Worm (Caenorhabditis elegans) whole organism, L1 larva: ENCODE data around the gene aars-1.
"Not testable (repeated sequence)": the region's sequence is repeated elsewhere in the genome, so short reads cannot be mapped to it uniquely, and the experiment has no call there.

Experiments used
- C16A3.4 ChIP-seq: fragments of 150-350 bp; optimal IDR thresholded peaks from 2 replicates; lab custom pipeline; 2014; ENCODE audit warnings: missing biosample characterization, missing genetic modification characterization
- C34B4.2 ChIP-seq: sonication (generic microtip); optimal IDR thresholded peaks from 2 replicates; lab custom pipeline; 2017; ENCODE audit warnings: mild to moderate bottlenecking, missing genetic modification characterization, missing compliant biosample characterization
- Y116A8C.19 ChIP-seq: sonication (generic microtip); optimal IDR thresholded peaks from 2 replicates; lab custom pipeline; 2016; ENCODE audit warnings: missing compliant biosample characterization, missing genetic modification characterization, borderline replicate concordance
- alr-1 ChIP-seq: fragments of 200-800 bp; sonication (Bioruptor generic); optimal IDR thresholded peaks from 2 replicates; lab custom pipeline; 2018; ENCODE audit warnings: borderline replicate concordance, mild to moderate bottlenecking, missing genetic modification characterization, missing compliant biosample characterization
- ama-1 ChIP-seq: fragments of 150-350 bp; optimal IDR thresholded peaks from 2 replicates; lab custom pipeline; 2014
- blmp-1 ChIP-seq: fragments of 150-350 bp; optimal IDR thresholded peaks from 2 replicates; lab custom pipeline; 2014; ENCODE audit warnings: missing biosample characterization, missing genetic modification characterization
- ceh-63 ChIP-seq: fragments of 200-800 bp; sonication (Bioruptor generic); optimal IDR thresholded peaks from 2 replicates; lab custom pipeline; 2018; ENCODE audit warnings: mild to moderate bottlenecking, missing genetic modification characterization, missing compliant biosample characterization
- ceh-8 ChIP-seq: fragments of 200-800 bp; sonication (Bioruptor generic); optimal IDR thresholded peaks from 2 replicates; lab custom pipeline; 2018; ENCODE audit warnings: mild to moderate bottlenecking, missing genetic modification characterization, moderate library complexity, missing compliant biosample characterization
- ceh-82 ChIP-seq, 3 experiments: fragments of 150-350 bp in 1 of 3; sonication (generic microtip) in 2 of 3; optimal IDR thresholded peaks; 2 replicates each; lab custom pipeline; 2014 to 2017; ENCODE audit warnings: missing biosample characterization in 3 of 3, missing genetic modification characterization in 3 of 3
- dpl-1 ChIP-seq, 3 experiments: fragments of 150-350 bp in 2 of 3; sonication (generic microtip) in 1 of 3; optimal IDR thresholded peaks; 2 replicates each; lab custom pipeline; 2014 to 2017; ENCODE audit warnings: missing biosample characterization in 3 of 3, missing genetic modification characterization in 3 of 3, missing genetic modification reagents in 3 of 3
- dsc-1 ChIP-seq: sonication (generic microtip); optimal IDR thresholded peaks from 2 replicates; lab custom pipeline; 2016; ENCODE audit warnings: mild to moderate bottlenecking, missing genetic modification characterization, missing compliant biosample characterization
- efl-1 ChIP-seq, 4 experiments: fragments of 150-350 bp; optimal IDR thresholded peaks in 3 of 4; peaks in 1 of 4; 1 replicate in 1 of 4; 2 replicates in 3 of 4; lab custom pipeline; 2014; ENCODE audit warnings: missing biosample characterization in 2 of 4, missing genetic modification characterization in 2 of 4, missing genetic modification reagents in 2 of 4
- efl-3 ChIP-seq: fragments of 200-800 bp; sonication (Bioruptor generic); optimal IDR thresholded peaks from 2 replicates; lab custom pipeline; 2018; ENCODE audit warnings: mild to moderate bottlenecking, missing genetic modification characterization, missing compliant biosample characterization
- egl-27 ChIP-seq, 2 experiments: fragments of 150-350 bp in 1 of 2; sonication (generic microtip); optimal IDR thresholded peaks; 3 replicates each; lab custom pipeline; 2017 to 2018; ENCODE audit warnings: missing biosample characterization in 2 of 2, missing genetic modification characterization in 2 of 2, missing genetic modification reagents in 2 of 2
- elt-2 ChIP-seq: sonication (generic microtip); optimal IDR thresholded peaks from 2 replicates; lab custom pipeline; 2016; ENCODE audit warnings: missing genetic modification characterization, mild to moderate bottlenecking, inconsistent platforms, missing compliant biosample characterization, missing genetic modification reagents
- fkh-10 ChIP-seq: sonication (generic microtip); optimal IDR thresholded peaks from 2 replicates; lab custom pipeline; 2017; ENCODE audit warnings: missing biosample characterization, missing genetic modification reagents, missing genetic modification characterization
- fkh-8 ChIP-seq: sonication (generic microtip); optimal IDR thresholded peaks from 2 replicates; lab custom pipeline; 2016; ENCODE audit warnings: mild to moderate bottlenecking, missing genetic modification characterization, missing compliant biosample characterization
- grh-1 ChIP-seq: fragments of 200-800 bp; sonication (Bioruptor generic); IDR thresholded peaks from 2 replicates; pipeline ENCODE4 v1.3.6; 2022; ENCODE audit warnings: missing genetic modification reagents, missing genetic modification characterization, missing compliant biosample characterization
- hlh-4 ChIP-seq: sonication (generic microtip); optimal IDR thresholded peaks from 2 replicates; lab custom pipeline; 2016; ENCODE audit warnings: mild to moderate bottlenecking, missing genetic modification characterization, missing compliant biosample characterization
- hpl-2 ChIP-seq: fragments of 150-350 bp; optimal IDR thresholded peaks from 2 replicates; lab custom pipeline; 2014; ENCODE audit warnings: missing biosample characterization, missing genetic modification reagents, missing genetic modification characterization
- jun-1 ChIP-seq: fragments of 150-350 bp; optimal IDR thresholded peaks from 2 replicates; lab custom pipeline; 2014; ENCODE audit warnings: missing biosample characterization, missing genetic modification reagents, missing genetic modification characterization
- lin-14 ChIP-seq: fragments of 200-800 bp; sonication (Bioruptor generic); optimal IDR thresholded peaks from 2 replicates; lab custom pipeline; 2018; ENCODE audit warnings: mild to moderate bottlenecking, missing genetic modification characterization, moderate library complexity, missing compliant biosample characterization
- lin-15B ChIP-seq: fragments of 150-350 bp; sonication (generic microtip); optimal IDR thresholded peaks from 3 replicates; lab custom pipeline; 2014; ENCODE audit warnings: missing biosample characterization, missing genetic modification characterization
- lin-35 ChIP-seq, 2 experiments: fragments of 150-350 bp; optimal IDR thresholded peaks; 2 replicates each; lab custom pipeline; 2014; ENCODE audit warnings: missing biosample characterization in 2 of 2, missing genetic modification characterization in 2 of 2, missing genetic modification reagents in 2 of 2
- lin-39 ChIP-seq: fragments of 150-350 bp; optimal IDR thresholded peaks from 2 replicates; lab custom pipeline; 2014; ENCODE audit warnings: missing biosample characterization, missing genetic modification reagents, missing genetic modification characterization
- lsy-2 ChIP-seq, 2 experiments: fragments of 150-350 bp; optimal IDR thresholded peaks; 2 replicates each; lab custom pipeline; 2014; ENCODE audit warnings: missing biosample characterization in 2 of 2, missing genetic modification characterization in 2 of 2
- mef-2 ChIP-seq: fragments of 150-350 bp; optimal IDR thresholded peaks from 2 replicates; lab custom pipeline; 2014; ENCODE audit warnings: missing biosample characterization, missing genetic modification characterization
- nhr-20 ChIP-seq: sonication (generic microtip); optimal IDR thresholded peaks from 2 replicates; lab custom pipeline; 2016; ENCODE audit warnings: mild to moderate bottlenecking, missing genetic modification characterization, missing compliant biosample characterization
- nhr-77 ChIP-seq: fragments of 150-350 bp; optimal IDR thresholded peaks from 2 replicates; lab custom pipeline; 2014; ENCODE audit warnings: missing biosample characterization, missing genetic modification characterization
- nhr-90 ChIP-seq: sonication (generic microtip); optimal IDR thresholded peaks from 2 replicates; lab custom pipeline; 2016; ENCODE audit warnings: mild to moderate bottlenecking, missing genetic modification characterization, missing compliant biosample characterization; ENCODE audit not compliant: poor library complexity
- pag-3 ChIP-seq: sonication (generic microtip); optimal IDR thresholded peaks from 2 replicates; lab custom pipeline; 2017; ENCODE audit warnings: missing genetic modification characterization, mild to moderate bottlenecking, missing compliant biosample characterization, antibody characterized with exemption, borderline replicate concordance; ENCODE audit not compliant: insufficient read depth
- pax-3 ChIP-seq: fragments of 200-800 bp; sonication (Bioruptor generic); optimal IDR thresholded peaks from 2 replicates; lab custom pipeline; 2018; ENCODE audit warnings: mild to moderate bottlenecking, missing genetic modification characterization, moderate library complexity, missing compliant biosample characterization
- rnt-1 ChIP-seq: sonication (generic microtip); optimal IDR thresholded peaks from 2 replicates; lab custom pipeline; 2016; ENCODE audit warnings: mild to moderate bottlenecking, missing genetic modification characterization, moderate library complexity, missing compliant biosample characterization
- skn-1 ChIP-seq: fragments of 150-350 bp; optimal IDR thresholded peaks from 2 replicates; lab custom pipeline; 2014; ENCODE audit warnings: missing biosample characterization, missing genetic modification characterization
- snpc-4 ChIP-seq: fragments of 150-350 bp; optimal IDR thresholded peaks from 2 replicates; lab custom pipeline; 2014; ENCODE audit warnings: missing biosample characterization, missing genetic modification characterization
- snu-23 ChIP-seq: sonication (generic microtip); optimal IDR thresholded peaks from 2 replicates; lab custom pipeline; 2016; ENCODE audit warnings: missing genetic modification characterization, missing compliant biosample characterization
- sup-37 ChIP-seq: fragments of 200-800 bp; sonication (Bioruptor generic); optimal IDR thresholded peaks from 2 replicates; lab custom pipeline; 2018; ENCODE audit warnings: mild to moderate bottlenecking, missing genetic modification characterization, missing compliant biosample characterization
- swsn-7 ChIP-seq: sonication (generic microtip); optimal IDR thresholded peaks from 2 replicates; lab custom pipeline; 2016; ENCODE audit warnings: missing genetic modification characterization, missing compliant biosample characterization
- unc-98 ChIP-seq: fragments of 200-800 bp; sonication (Bioruptor generic); IDR thresholded peaks from 2 replicates; pipeline ENCODE4 v1.3.6; 2022; ENCODE audit warnings: missing genetic modification characterization, missing compliant biosample characterization
- vab-15 ChIP-seq: sonication (generic microtip); optimal IDR thresholded peaks from 2 replicates; lab custom pipeline; 2017; ENCODE audit warnings: missing genotype, mild to moderate bottlenecking, missing genetic modification characterization, missing compliant biosample characterization
- xbp-1 ChIP-seq: sonication (generic microtip); optimal IDR thresholded peaks from 2 replicates; lab custom pipeline; 2016; ENCODE audit warnings: missing genetic modification characterization, missing compliant biosample characterization
- zag-1 ChIP-seq: fragments of 150-350 bp; optimal IDR thresholded peaks from 2 replicates; lab custom pipeline; 2014; ENCODE audit warnings: missing biosample characterization, missing genetic modification characterization
- zip-4 ChIP-seq: fragments of 200-800 bp; sonication (Bioruptor generic); optimal IDR thresholded peaks from 2 replicates; lab custom pipeline; 2018; ENCODE audit warnings: mild to moderate bottlenecking, missing genetic modification characterization, moderate library complexity, missing compliant biosample characterization

Gene aars-1

DNA sequence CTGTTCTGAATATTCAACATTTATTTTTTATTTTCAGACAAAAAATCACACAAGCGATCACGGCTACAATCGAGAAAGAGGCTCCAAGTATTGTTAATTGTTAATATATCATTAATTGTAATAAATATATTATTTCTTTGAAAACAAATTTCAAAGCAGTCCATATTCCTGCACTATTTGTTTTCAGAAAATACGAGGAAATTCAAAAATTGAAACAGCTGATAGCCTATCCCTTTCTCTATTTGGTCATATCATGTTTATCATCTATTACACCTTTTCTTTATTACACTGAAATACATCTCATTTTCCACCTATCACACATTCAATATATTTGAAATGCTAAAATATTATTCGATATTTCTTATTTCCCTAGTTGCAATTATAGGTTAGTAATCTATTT, 19.3 kb downstream of the aars-1 start, which contains the start of gene W02B12.13:
Gene W02B12.13, plus strand, starts transcription at position 301 of the 400 bp plus-strand sequence.
- no peak for TF ChIP-seq efl-3
- no peak for TF ChIP-seq xbp-1 (tag; lab: Kevin White, UChicago)
- TF ChIP-seq hpl-2: no peak
- no peak for TF ChIP-seq pag-3 (tag; lab: Kevin White, UChicago)
- no peak for TF ChIP-seq sup-37 (GFP tag; lab: Kevin White, UChicago)
- TF ChIP-seq snu-23 (GFP tag; lab: Kevin White, UChicago): no peak
- TF ChIP-seq zag-1 (tag; lab: Kevin White, UChicago): no peak
- TF ChIP-seq dpl-1 (GFP tag; optimal IDR thresholded peaks at IDR 0.05; lab: Kevin White, UChicago): no peak
- no peak for TF ChIP-seq alr-1 (tag; lab: Kevin White, UChicago)
- no peak for TF ChIP-seq grh-1 (GFP tag; lab: Robert Waterston, UW)
- TF ChIP-seq jun-1 (tag; lab: Kevin White, UChicago): no peak
- TF ChIP-seq hlh-4: no peak
- no peak for TF ChIP-seq egl-27 (tag; optimal IDR thresholded peaks at IDR 0.05; lab: Kevin White, UChicago)

- no peak for TF ChIP-seq nhr-90
- TF ChIP-seq lin-39 (tag; lab: Kevin White, UChicago): no peak
- TF ChIP-seq, all 84 proteins: peak for 0
These were observed 20.4 kb downstream of the aars-1 start, which contains the start of gene adbp-1 for ce11 chrII:11443862-11444261. Gene adbp-1, plus strand, starts transcription at chrII:11444162.

ce11 chrII:11443128-11443527, 21.2 kb downstream of the aars-1 start:
- TF ChIP-seq ceh-8 (peak; percentile 28), lin-15B (tag; lab: Kevin White, UChicago) (no peak)

- not testable (repeated sequence) for TF ChIP-seq C16A3.4 (tag; lab: Kevin White, UChicago); Y116A8C.19; C34B4.2 (tag; lab: Kevin White, UChicago)
These were observed 21.9 kb downstream of the aars-1 start, which contains the start of gene ebp-2 for ce11 chrII:11442425-11442824. Gene ebp-2, plus strand, starts transcription at chrII:11442725.

DNA sequence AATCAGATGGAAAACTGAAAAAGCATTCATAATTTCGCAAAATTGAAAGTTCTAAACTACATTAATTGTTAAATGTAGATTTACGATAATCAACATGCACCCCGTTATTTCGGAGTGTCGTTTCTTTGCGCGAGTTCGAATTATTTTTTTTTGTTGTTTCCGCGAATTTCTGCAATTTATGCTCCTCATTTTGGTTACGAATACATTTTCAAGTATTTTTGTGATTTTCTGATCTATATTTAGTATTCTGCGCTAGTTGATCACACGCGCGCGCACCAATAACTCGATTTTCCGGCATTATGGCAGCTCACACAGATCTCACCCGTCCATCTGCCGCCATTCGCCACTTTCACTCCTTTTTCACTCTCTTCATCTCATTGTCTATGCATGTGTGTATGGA, 24.0 kb downstream of the aars-1 start, which contains the start of gene VW02B12L.2:
Gene VW02B12L.2, minus strand, starts transcription at position 65 of the 400 bp plus-strand sequence.
- no peak for TF ChIP-seq ceh-63
- TF ChIP-seq ama-1: no peak
- TF ChIP-seq nhr-20: peak; percentile 52
- TF ChIP-seq nhr-90: peak; percentile 34
- TF ChIP-seq lin-35 (GFP tag; optimal IDR thresholded peaks at IDR 0.05; lab: Kevin White, UChicago): peak; percentile 89 to 96
- peak; percentile 38 for TF ChIP-seq rnt-1
- peak; percentile 10 for TF ChIP-seq lin-39 (tag; lab: Kevin White, UChicago)
- no peak for TF ChIP-seq zip-4 (GFP tag; lab: Kevin White, UChicago)
- peak; percentile 71 for TF ChIP-seq blmp-1
- no peak for TF ChIP-seq hlh-4
- TF ChIP-seq xbp-1 (tag; lab: Kevin White, UChicago): peak; percentile 25
- TF ChIP-seq snu-23 (GFP tag; lab: Kevin White, UChicago): peak; percentile 57
- TF ChIP-seq lin-15B (tag; lab: Kevin White, UChicago): peak; percentile 45
- TF ChIP-seq swsn-7 (tag; lab: Kevin White, UChicago): peak; percentile 28
- peak; percentile 23 for TF ChIP-seq nhr-77 (tag; lab: Kevin White, UChicago)
- TF ChIP-seq lin-14 (GFP tag; lab: Kevin White, UChicago): peak; percentile 61
- TF ChIP-seq elt-2 (tag; lab: Kevin White, UChicago): no peak
- no peak for TF ChIP-seq unc-98
- TF ChIP-seq ceh-82 (tag; optimal IDR thresholded peaks at IDR 0.05; lab: Kevin White, UChicago): peak in 2 of 3 experiments; percentile 4 to 48
- peak; percentile 54 for TF ChIP-seq C16A3.4 (tag; lab: Kevin White, UChicago)
- peak; percentile 7 for TF ChIP-seq snpc-4 (tag; lab: Kevin White, UChicago)
- TF ChIP-seq vab-15 (tag; lab: Kevin White, UChicago): peak; percentile 74
- no peak for TF ChIP-seq mef-2
- peak; percentile 4 for TF ChIP-seq fkh-8
- TF ChIP-seq fkh-10 (GFP tag; lab: Kevin White, UChicago): no peak
- TF ChIP-seq dsc-1 (tag; lab: Kevin White, UChicago): peak; percentile 18
- peak; percentile 43 to 91 for TF ChIP-seq efl-1 (optimal IDR thresholded peaks at IDR 0.05; lab: Kevin White, UChicago)
- peak; percentile 90 to 99 for TF ChIP-seq efl-1 (GFP tag; optimal IDR thresholded peaks at IDR 0.05 in 1 of 2; lab: Kevin White, UChicago)
- no peak for TF ChIP-seq pax-3 (tag; lab: Kevin White, UChicago)
- peak; percentile 58 for TF ChIP-seq skn-1 (tag; lab: Kevin White, UChicago)
- TF ChIP-seq lsy-2 (tag; optimal IDR thresholded peaks at IDR 0.05; lab: Kevin White, UChicago): peak; percentile 53 to 85
